Fruit fly (Drosophila melanogaster) whole organism, pupa: Measurements from ENCODE around the gene Dscam4.

ENCODE experiments used
- CG10348 ChIP-seq: fragments of 200-800 bp; sonication (Bioruptor generic); IDR thresholded peaks from 2 replicates; pipeline ENCODE4 v1.3.6; 2022; ENCODE audit warnings: missing biosample characterization, missing genetic modification characterization
- CG15710 ChIP-seq: fragments of 200-800 bp; sonication (Bioruptor generic); optimal IDR thresholded peaks from 2 replicates; lab custom pipeline; 2018; ENCODE audit warnings: missing biosample characterization, mild to moderate bottlenecking, missing genetic modification characterization, moderate library complexity
- CG17806 ChIP-seq: fragments of 200-800 bp; sonication (Bioruptor generic); optimal IDR thresholded peaks from 2 replicates; lab custom pipeline; 2018; ENCODE audit warnings: missing biosample characterization, mild to moderate bottlenecking, missing genetic modification characterization, moderate library complexity
- CG8159 ChIP-seq: fragments of 200-800 bp; sonication (Bioruptor generic); optimal IDR thresholded peaks from 3 replicates; lab custom pipeline; 2018; ENCODE audit warnings: missing biosample characterization, mild to moderate bottlenecking, missing genetic modification characterization, moderate library complexity
- CG8301 ChIP-seq: fragments of 200-800 bp; sonication (Bioruptor generic); optimal IDR thresholded peaks from 2 replicates; lab custom pipeline; 2018; ENCODE audit warnings: missing biosample characterization, mild to moderate bottlenecking, missing genetic modification characterization
- D1 ChIP-seq: fragments of 200-800 bp; sonication (Bioruptor generic); optimal IDR thresholded peaks from 2 replicates; lab custom pipeline; 2018; ENCODE audit warnings: missing biosample characterization, mild to moderate bottlenecking, missing genetic modification characterization, moderate library complexity
- EcR ChIP-seq: fragments of 200-800 bp; sonication (Bioruptor generic); optimal IDR thresholded peaks from 3 replicates; lab custom pipeline; 2019; ENCODE audit warnings: missing biosample characterization, missing genetic modification characterization, mild to moderate bottlenecking, moderate library complexity, missing genetic modification reagents
- Pif1A ChIP-seq: fragments of 200-800 bp; sonication (Bioruptor generic); optimal IDR thresholded peaks from 3 replicates; lab custom pipeline; 2016; ENCODE audit warnings: missing biosample characterization, missing genetic modification characterization
- Pif1B ChIP-seq: fragments of 200-800 bp; sonication (Bioruptor generic); optimal IDR thresholded peaks from 3 replicates; lab custom pipeline; 2016; ENCODE audit warnings: missing biosample characterization, missing genetic modification characterization
- rn ChIP-seq: fragments of 200-800 bp; sonication (Bioruptor generic); IDR thresholded peaks from 2 replicates; pipeline ENCODE4 v1.3.6; 2022; ENCODE audit warnings: missing biosample characterization, missing genetic modification characterization

DNA sequence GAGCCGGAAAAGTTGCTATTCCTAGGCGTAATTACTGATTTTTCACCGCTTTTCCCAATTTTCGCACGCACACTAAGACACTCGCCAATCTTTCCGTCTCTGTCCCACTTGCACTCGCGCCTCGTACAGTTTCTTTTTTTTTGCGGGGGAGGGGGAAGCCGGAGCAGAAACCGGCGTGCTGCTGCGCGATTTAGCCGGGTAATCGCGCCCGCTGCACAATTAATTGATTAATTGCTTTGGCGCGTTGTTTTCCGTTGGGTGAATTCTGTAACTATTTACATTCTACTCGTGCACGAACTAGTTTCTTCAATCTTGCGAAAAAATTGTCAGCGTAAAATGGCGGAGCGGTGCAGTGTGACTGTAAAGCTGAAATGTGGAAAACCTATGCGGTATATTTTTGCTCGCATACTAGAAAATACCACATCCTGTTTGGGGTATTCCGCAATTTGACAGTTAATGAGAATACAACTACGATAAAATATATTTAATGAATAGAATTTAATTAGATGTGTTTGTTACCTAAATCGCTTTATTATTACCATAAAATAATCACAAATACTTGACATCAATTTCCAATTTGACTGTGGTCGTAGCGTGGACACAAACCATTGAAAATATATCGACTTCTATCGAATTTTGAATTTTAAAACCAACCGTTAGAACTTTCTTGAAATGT, 76.8 kb downstream of the Dscam4 start, which contains the start of gene Cpsf6:
- TF ChIP-seq EcR (GFP tag; lab: Kevin White, UChicago) (no peak), CG15710 (no peak), CG10348 (GFP tag; lab: Robert Waterston, UW) (no peak), Pif1A (no peak), CG8159 (tag; lab: Kevin White, UChicago) (no peak), CG8301 (tag; lab: Kevin White, UChicago) (no peak), D1 (tag; lab: Kevin White, UChicago) (no peak), rn (GFP tag; lab: Robert Waterston, UW) (no peak), Pif1B (no peak), CG17806 (tag; lab: Kevin White, UChicago) (peak; percentile 13)
